Fruit fly (Drosophila melanogaster) whole organism, embryonic: ENCODE data around the gene CG14450.

Experiments used
- Bgb ChIP-seq: fragments of 200-800 bp; sonication (Bioruptor generic); IDR thresholded peaks from 2 replicates; pipeline ENCODE4 v1.3.6; 2022; ENCODE audit warnings: missing biosample characterization, missing genetic modification characterization; ENCODE audit not compliant: partially characterized antibody
- CG1024 ChIP-seq: fragments of 200-800 bp; sonication (Bioruptor generic); IDR thresholded peaks from 2 replicates; pipeline ENCODE4 v1.3.6; 2022; ENCODE audit warnings: missing biosample characterization, missing genetic modification characterization
- CG10321 ChIP-seq: fragments of 200-800 bp; sonication (Bioruptor generic); IDR thresholded peaks from 2 replicates; pipeline ENCODE4 v1.3.6; 2022; ENCODE audit warnings: missing biosample characterization, missing genetic modification characterization
- CG10654 ChIP-seq: fragments of 200-800 bp; sonication (Bioruptor generic); optimal IDR thresholded peaks from 2 replicates; lab custom pipeline; 2016; ENCODE audit warnings: missing biosample characterization, missing genetic modification characterization
- CG10959 ChIP-seq: fragments of 200-800 bp; sonication (Bioruptor generic); IDR thresholded peaks from 2 replicates; pipeline ENCODE4 v1.3.6; 2022; ENCODE audit warnings: missing biosample characterization, missing genetic modification characterization
- CG12659 ChIP-seq: fragments of 200-800 bp; sonication (Bioruptor generic); optimal IDR thresholded peaks from 3 replicates; lab custom pipeline; 2017; ENCODE audit warnings: mild to moderate bottlenecking, missing biosample characterization, missing genetic modification reagents, missing genetic modification characterization
- CG13624 ChIP-seq: fragments of 200-800 bp; sonication (Bioruptor generic); optimal IDR thresholded peaks from 2 replicates; lab custom pipeline; 2016; ENCODE audit warnings: missing biosample characterization, missing genetic modification characterization
- CG15479 ChIP-seq: fragments of 200-800 bp; sonication (Bioruptor generic); optimal IDR thresholded peaks from 3 replicates; lab custom pipeline; 2019; ENCODE audit warnings: missing biosample characterization, mild to moderate bottlenecking, missing genetic modification characterization, moderate library complexity
- CG15696 ChIP-seq: fragments of 200-800 bp; sonication (Bioruptor generic); optimal IDR thresholded peaks from 2 replicates; lab custom pipeline; 2019; ENCODE audit warnings: missing biosample characterization, mild to moderate bottlenecking, missing genetic modification characterization, moderate library complexity
- CG2199 ChIP-seq: fragments of 200-800 bp; sonication (Bioruptor generic); IDR thresholded peaks from 3 replicates; pipeline ENCODE4 v1.3.6; 2022; ENCODE audit warnings: missing biosample characterization, missing genetic modification characterization
- CG30020 ChIP-seq: fragments of 200-800 bp; optimal IDR thresholded peaks from 2 replicates; lab custom pipeline; 2019; ENCODE audit warnings: missing biosample characterization, mild to moderate bottlenecking, missing genetic modification characterization, moderate library complexity
- CG5953 ChIP-seq: fragments of 200-800 bp; sonication (Bioruptor generic); IDR thresholded peaks from 2 replicates; pipeline ENCODE4 v1.3.6; 2022; ENCODE audit warnings: missing biosample characterization, missing genetic modification characterization
- CG6689 ChIP-seq: fragments of 200-800 bp; sonication (Bioruptor generic); IDR thresholded peaks from 2 replicates; pipeline ENCODE4 v1.3.6; 2022; ENCODE audit warnings: missing biosample characterization, missing genetic modification characterization
- CG7357 ChIP-seq: fragments of 200-800 bp; sonication (Bioruptor generic); IDR thresholded peaks from 3 replicates; pipeline ENCODE4 v1.3.6; 2022; ENCODE audit warnings: missing biosample characterization, missing genetic modification characterization
- CTCF ChIP-seq: fragments of 200-800 bp; sonication (Bioruptor generic); optimal IDR thresholded peaks from 2 replicates; lab custom pipeline; 2017; ENCODE audit warnings: missing biosample characterization, mild to moderate bottlenecking, missing genetic modification characterization, moderate library complexity
- D19B ChIP-seq: fragments of 200-800 bp; sonication (Bioruptor generic); optimal IDR thresholded peaks from 2 replicates; lab custom pipeline; 2017; ENCODE audit warnings: missing biosample characterization, mild to moderate bottlenecking, missing genetic modification characterization
- Deaf1 ChIP-seq: fragments of 200-800 bp; optimal IDR thresholded peaks from 3 replicates; lab custom pipeline; 2019; ENCODE audit warnings: missing biosample characterization, mild to moderate bottlenecking, missing genetic modification characterization, moderate library complexity
- Dp ChIP-seq: fragments of 200-800 bp; sonication (Bioruptor generic); optimal IDR thresholded peaks from 2 replicates; lab custom pipeline; 2018; ENCODE audit warnings: missing biosample characterization, mild to moderate bottlenecking, missing genetic modification characterization, moderate library complexity
- E2f2 ChIP-seq: fragments of 200-800 bp; sonication (Bioruptor generic); IDR thresholded peaks from 2 replicates; pipeline ENCODE4 v1.3.6; 2022; ENCODE audit warnings: missing biosample characterization, missing genetic modification characterization
- HLH4C ChIP-seq: fragments of 200-800 bp; sonication (Bioruptor generic); IDR thresholded peaks from 3 replicates; pipeline ENCODE4 v1.3.6; 2022; ENCODE audit warnings: missing biosample characterization, missing genetic modification characterization; ENCODE audit not compliant: partially characterized antibody
- Med ChIP-seq: fragments of 200-800 bp; sonication (Bioruptor generic); peaks from one replicate; lab custom pipeline; 2016; ENCODE audit warnings: missing biosample characterization, missing genetic modification characterization, mild to moderate bottlenecking, inconsistent platforms, moderate library complexity
- Neu2 ChIP-seq: fragments of 200-800 bp; sonication (Bioruptor generic); optimal IDR thresholded peaks from 3 replicates; lab custom pipeline; 2016; ENCODE audit warnings: missing biosample characterization, missing genetic modification characterization, borderline replicate concordance
- Rfx ChIP-seq: fragments of 200-800 bp; sonication (Bioruptor generic); IDR thresholded peaks from 2 replicates; pipeline ENCODE4 v1.3.6; 2022; ENCODE audit warnings: missing biosample characterization, missing genetic modification characterization
- Xbp1 ChIP-seq: fragments of 200-800 bp; sonication (Bioruptor generic); optimal IDR thresholded peaks from 3 replicates; lab custom pipeline; 2016; ENCODE audit warnings: missing biosample characterization, mild to moderate bottlenecking, missing genetic modification characterization
- ase ChIP-seq: fragments of 200-800 bp; sonication (Bioruptor generic); IDR thresholded peaks from 3 replicates; pipeline ENCODE4 v1.3.6; 2022; ENCODE audit warnings: missing biosample characterization, missing genetic modification characterization
- ato ChIP-seq: fragments of 200-800 bp; sonication (Bioruptor generic); IDR thresholded peaks from 2 replicates; pipeline ENCODE4 v1.3.6; 2022; ENCODE audit warnings: missing biosample characterization, missing genetic modification characterization; ENCODE audit not compliant: partially characterized antibody
- cas ChIP-seq: fragments of 200-800 bp; sonication (Bioruptor generic); IDR thresholded peaks from 2 replicates; pipeline ENCODE4 v1.3.6; 2022; ENCODE audit warnings: missing biosample characterization, missing genetic modification characterization
- chinmo ChIP-seq: fragments of 200-800 bp; sonication (Bioruptor generic); IDR thresholded peaks from 4 replicates; pipeline ENCODE4 v1.3.6; 2022; ENCODE audit warnings: missing biosample characterization, missing genetic modification characterization; ENCODE audit not compliant: partially characterized antibody
- ci ChIP-seq: fragments of 200-800 bp; sonication (Bioruptor generic); IDR thresholded peaks from 3 replicates; pipeline ENCODE4 v1.3.6; 2022; ENCODE audit warnings: missing biosample characterization, missing genetic modification characterization
- croc ChIP-seq: fragments of 200-800 bp; sonication (Bioruptor generic); conservative IDR thresholded peaks from 3 replicates; pipeline ENCODE4 v1.3.6; 2022; ENCODE audit warnings: missing biosample characterization, missing genetic modification characterization
- dm ChIP-seq: fragments of 200-800 bp; sonication (Bioruptor generic); optimal IDR thresholded peaks from 3 replicates; lab custom pipeline; 2016; ENCODE audit warnings: missing biosample characterization, missing genetic modification characterization
- ftz-f1 ChIP-seq: fragments of 200-800 bp; sonication (Bioruptor generic); optimal IDR thresholded peaks from 2 replicates; lab custom pipeline; 2016; ENCODE audit warnings: missing biosample characterization, missing genetic modification characterization
- grn ChIP-seq: fragments of 200-800 bp; sonication (Bioruptor generic); optimal IDR thresholded peaks from 3 replicates; lab custom pipeline; 2017; ENCODE audit warnings: missing biosample characterization, missing genetic modification characterization
- gt ChIP-seq: fragments of 200-800 bp; sonication (Bioruptor generic); IDR thresholded peaks from 2 replicates; pipeline ENCODE4 v1.3.6; 2022; ENCODE audit warnings: missing biosample characterization, missing genetic modification characterization
- insv ChIP-seq, 2 experiments: fragments of 200-800 bp; sonication (Bioruptor generic); optimal IDR thresholded peaks; 3 replicates each; lab custom pipeline; 2016 to 2018; ENCODE audit warnings: missing biosample characterization in 2 of 2, missing genetic modification characterization in 2 of 2
- knrl ChIP-seq: fragments of 200-800 bp; sonication (Bioruptor generic); IDR thresholded peaks from 3 replicates; pipeline ENCODE4 v1.3.6; 2022; ENCODE audit warnings: missing biosample characterization, missing genetic modification characterization; ENCODE audit not compliant: partially characterized antibody
- lab ChIP-seq: fragments of 200-800 bp; sonication (Bioruptor generic); optimal IDR thresholded peaks from 3 replicates; lab custom pipeline; 2017; ENCODE audit warnings: missing biosample characterization, missing genetic modification characterization, mild to moderate bottlenecking, moderate library complexity, missing genetic modification reagents
- nerfin-1 ChIP-seq: fragments of 200-800 bp; sonication (Bioruptor generic); optimal IDR thresholded peaks from 3 replicates; lab custom pipeline; 2019; ENCODE audit warnings: missing biosample characterization, mild to moderate bottlenecking, missing genetic modification characterization, moderate library complexity
- sens ChIP-seq: fragments of 200-800 bp; sonication (Bioruptor generic); peaks from one replicate; lab custom pipeline; 2016; ENCODE audit warnings: missing biosample characterization, missing genetic modification characterization
- ssp ChIP-seq: fragments of 200-800 bp; sonication (Bioruptor generic); IDR thresholded peaks from 2 replicates; pipeline ENCODE4 v1.3.6; 2022; ENCODE audit warnings: missing biosample characterization, missing genetic modification characterization
- vvl ChIP-seq: fragments of 200-800 bp; sonication (Bioruptor generic); IDR thresholded peaks from 2 replicates; pipeline ENCODE4 v1.3.6; 2022; ENCODE audit warnings: missing biosample characterization, missing genetic modification characterization

The CG14450 gene

dm6 chr3L:22737732-22738611 lies 10.4 kb upstream of the CG14450 start, which contains the start of gene CG11241 (continued):
- TF ChIP-seq ssp (GFP tag; lab: Robert Waterston, UW) (no peak), grn (GFP tag; lab: Kevin White, UChicago) (peak; percentile 45), CG15479 (GFP tag; lab: Kevin White, UChicago) (peak; percentile 32), CG10959 (GFP tag; lab: Robert Waterston, UW) (no peak), CG5953 (no peak), Xbp1 (GFP tag; lab: Kevin White, UChicago) (no peak), ato (GFP tag; lab: Robert Waterston, UW) (no peak), Med (GFP tag; lab: Kevin White, UChicago) (peak; percentile 64), Deaf1 (tag; lab: Kevin White, UChicago) (no peak), croc (no peak), Neu2 (no peak), dm (GFP tag; lab: Kevin White, UChicago) (no peak)
- TF ChIP-seq, all 482 proteins: peak for 18

DNA sequence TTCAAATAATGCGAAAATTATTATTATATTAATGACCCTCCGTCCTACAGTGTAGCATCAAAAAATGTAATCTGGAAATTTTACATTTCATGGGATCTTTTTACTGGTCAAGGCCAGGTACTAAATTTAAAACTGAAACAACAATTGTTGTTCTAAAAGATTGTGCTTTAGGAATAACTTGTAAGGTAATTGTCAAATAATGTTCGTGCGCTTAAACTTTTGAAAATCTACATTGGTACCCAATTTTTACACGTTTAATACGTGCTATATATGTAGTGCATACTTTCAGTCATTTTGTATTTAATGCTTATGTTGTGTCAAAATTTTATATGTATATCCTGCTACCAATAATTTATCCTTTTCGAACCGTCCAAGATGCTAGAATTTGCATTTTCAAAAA lies 6.0 kb upstream of the CG14450 start:
- TF ChIP-seq E2f2 (GFP tag; lab: Robert Waterston, UW) (peak; percentile 21; the same call in 1 of the 2 replicates), Rfx (no peak), sens (GFP tag; lab: Kevin White, UChicago) (peak; percentile 45), CG2199 (GFP tag; lab: Robert Waterston, UW) (0 out of 3 replicates have a peak, but pooled peaks have one; percentile 13), Bgb (GFP tag; lab: Robert Waterston, UW) (peak; percentile 53), CG1024 (GFP tag; lab: Robert Waterston, UW) (no peak), CG10654 (GFP tag; lab: Kevin White, UChicago) (no peak), ftz-f1 (GFP tag; lab: Kevin White, UChicago) (peak; percentile 74), ase (no peak), Dp (GFP tag; lab: Kevin White, UChicago) (peak; percentile 31), CG12659 (GFP tag; lab: Kevin White, UChicago) (no peak), CG10321 (no peak), nerfin-1 (tag; lab: Kevin White, UChicago) (no peak), CTCF (GFP tag; lab: Kevin White, UChicago) (peak; percentile 64), knrl (GFP tag; lab: Robert Waterston, UW) (peak; percentile 22; the same call in 1 of the 3 replicates)

DNA sequence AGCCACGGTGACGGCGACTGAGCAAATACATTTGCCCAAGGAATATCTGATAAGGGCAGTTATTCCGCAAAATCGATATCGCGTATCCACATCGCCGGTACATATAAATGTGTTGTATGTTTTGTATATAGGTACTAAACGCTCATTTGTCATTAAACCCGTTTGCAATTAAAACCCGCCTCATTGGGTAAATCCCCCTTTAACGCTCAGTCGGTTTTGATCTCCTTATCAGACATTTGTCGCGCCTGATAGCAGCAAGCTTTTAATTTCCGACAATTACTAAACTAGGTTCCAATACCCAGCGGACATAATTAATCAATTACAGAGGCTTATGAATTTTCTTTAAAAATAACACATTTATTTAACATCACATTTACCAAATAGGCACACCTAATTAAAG lies 3.8 kb upstream of the CG14450 start:
- TF ChIP-seq HLH4C (no peak), lab (peak; percentile 41)

DNA sequence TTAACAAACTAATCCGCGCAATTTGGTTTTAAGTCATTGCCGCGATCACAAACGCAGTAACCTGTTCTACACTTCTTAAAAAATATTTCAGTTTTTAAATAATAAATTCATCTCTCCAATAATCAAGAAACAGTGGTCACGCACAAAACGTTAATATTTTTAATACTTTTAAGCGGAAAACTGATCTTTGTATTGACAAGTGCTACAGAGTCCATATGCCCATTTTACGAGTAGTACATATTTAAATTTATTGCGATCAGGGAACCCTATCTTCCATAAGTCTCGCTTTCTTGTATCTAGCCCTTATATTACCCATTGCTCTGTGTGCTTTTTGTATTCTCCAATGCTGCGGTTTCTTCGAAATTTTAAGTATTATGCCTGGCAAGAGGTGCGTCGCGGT lies 1.9 kb upstream of the CG14450 start, which contains the start of gene CG32454:
Gene CG32454 (plus strand): TSS at position 301 of the 400 bp plus-strand sequence.
- no peak for TF ChIP-seq CG13624 (GFP tag; lab: Kevin White, UChicago)
- TF ChIP-seq insv (GFP tag; optimal IDR thresholded peaks at IDR 0.05; lab: Kevin White, UChicago): no peak
- TF ChIP-seq, all 482 proteins: peak for 0

- TF ChIP-seq Deaf1 (tag; lab: Kevin White, UChicago) (peak; percentile 76), HLH4C (no peak), vvl (GFP tag; lab: Robert Waterston, UW) (no peak), CG7357 (GFP tag; lab: Robert Waterston, UW) (peak; percentile 33; the same call in 1 of the 3 replicates), CG6689 (GFP tag; lab: Robert Waterston, UW) (no peak), ci (GFP tag; lab: Robert Waterston, UW) (0 out of 3 replicates have a peak, but pooled peaks have one; percentile 34), CG12659 (GFP tag; lab: Kevin White, UChicago) (no peak), CG2199 (GFP tag; lab: Robert Waterston, UW) (peak; percentile 75; the same call in 1 of the 3 replicates), CG15696 (no peak), cas (GFP tag; lab: Robert Waterston, UW) (no peak), CG30020 (tag; lab: Kevin White, UChicago) (peak; percentile 3), Rfx (peak; percentile 16; the same call in 1 of the 2 replicates), chinmo (GFP tag; lab: Robert Waterston, UW) (0 out of 4 replicates have a peak, but pooled peaks have one; percentile 39), gt (GFP tag; lab: Robert Waterston, UW) (no peak), D19B (GFP tag; lab: Kevin White, UChicago) (peak; percentile 62)
Measured at dm6 chr3L:22724046-22724771, 3.4 kb downstream of the CG14450 start.
